Fruit fly (Drosophila melanogaster): ENCODE data around the gene CG3156.

DNA sequence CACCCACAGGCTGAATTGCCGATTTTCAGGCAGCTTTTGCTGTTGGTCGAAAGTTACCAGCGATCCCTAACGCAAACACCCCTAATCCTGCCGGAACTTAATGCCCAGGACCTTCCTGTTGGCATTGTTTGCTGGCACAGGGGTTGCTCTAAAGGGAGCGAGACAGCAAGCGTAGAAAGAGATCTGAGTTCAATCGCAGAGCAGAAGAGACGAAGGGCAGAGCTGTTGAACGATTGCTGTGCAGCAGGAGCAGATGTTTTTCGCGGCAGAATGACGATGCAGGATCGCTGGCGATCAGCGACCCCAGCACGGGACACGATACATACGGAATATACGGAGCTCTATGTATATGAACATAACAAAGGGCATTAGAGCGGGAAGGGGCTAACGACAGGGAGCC is 30.7 kb upstream of the CG3156 start:
- TF ChIP-seq CG8478 (optimal IDR thresholded peaks at IDR 0.05) (no peak), EcR (GFP tag; optimal IDR thresholded peaks at IDR 0.05) (no peak), psq (optimal IDR thresholded peaks at IDR 0.05) (no peak), pan (optimal IDR thresholded peaks at IDR 0.05) (no peak)
